Fruit fly (Drosophila melanogaster): Measurements from ENCODE around the gene Arr2.

- TF ChIP-seq CG13123 (GFP tag; optimal IDR thresholded peaks at IDR 0.05), result no peak
- no peak for TF ChIP-seq Atf6 (GFP tag; IDR thresholded peaks at IDR 0.05)
- TF ChIP-seq CG6854 (GFP tag; optimal IDR thresholded peaks at IDR 0.05), result no peak
- no peak for TF ChIP-seq cwo (GFP tag; optimal IDR thresholded peaks at IDR 0.05)
- no peak for TF ChIP-seq bab2 (GFP tag; optimal IDR thresholded peaks at IDR 0.05)
These were observed 6.6 kb upstream of the Arr2 start for dm6 chr3L:8655217-8655896.

Data from whole organism, embryonic.